Fruit fly (Drosophila melanogaster): ENCODE results near the gene CG18417.
A peak's percentile ranks its signal among the peaks of the same experiment; 100 is the strongest.

The CG18417 gene

dm6 chr3L:7381359-7381976 is 18.4 kb upstream of the CG18417 start, which contains the start of the genes SMSr and smid (continued):
- 0 out of 2 replicates have a peak, but pooled peaks have one; percentile 22 for TF ChIP-seq sens-2 (GFP tag; IDR thresholded peaks at IDR 0.05)
- TF ChIP-seq CG7786 (GFP tag; optimal IDR thresholded peaks at IDR 0.05), result peak; percentile 33
- TF ChIP-seq E2f2 (GFP tag; IDR thresholded peaks at IDR 0.05), result peak; percentile 24; the same call in 1 of the 2 replicates
- TF ChIP-seq ranshi (GFP tag; IDR thresholded peaks at IDR 0.05), result 0 out of 2 replicates have a peak, but pooled peaks have one; percentile 32
- peak; percentile 50; the same call in 1 of the 2 replicates for TF ChIP-seq danr (GFP tag; IDR thresholded peaks at IDR 0.05)
- no peak for TF ChIP-seq jigr1 (GFP tag; IDR thresholded peaks at IDR 0.05)
- TF ChIP-seq chif (GFP tag; optimal IDR thresholded peaks at IDR 0.05), result peak; percentile 4 to 63
- no peak for TF ChIP-seq rib (GFP tag; IDR thresholded peaks at IDR 0.05)
- TF ChIP-seq zen (tag; optimal IDR thresholded peaks at IDR 0.05), result peak; percentile 77
- no peak for TF ChIP-seq HHEX (GFP tag; optimal IDR thresholded peaks at IDR 0.05)
- TF ChIP-seq CG8924 (tag; optimal IDR thresholded peaks at IDR 0.05), result peak; percentile 68
- TF ChIP-seq CG12299 (tag; optimal IDR thresholded peaks at IDR 0.05), result no peak
- peak; percentile 78 for TF ChIP-seq CG13775 (GFP tag; optimal IDR thresholded peaks at IDR 0.05)
- no peak for TF ChIP-seq pan (optimal IDR thresholded peaks at IDR 0.05)
- TF ChIP-seq pan (GFP tag; optimal IDR thresholded peaks at IDR 0.05 in 1 of 2, IDR thresholded peaks at IDR 0.05 in 1 of 2), result peak in 1 of 2 experiments; percentile 47
- TF ChIP-seq Deaf1 (tag; optimal IDR thresholded peaks at IDR 0.05), result peak; percentile 72
- TF ChIP-seq pita (GFP tag; optimal IDR thresholded peaks at IDR 0.05), result no peak
- peak; percentile 61 for TF ChIP-seq CG1602 (GFP tag; optimal IDR thresholded peaks at IDR 0.05)
- no peak for TF ChIP-seq CG6254 (GFP tag; optimal IDR thresholded peaks at IDR 0.05)
- TF ChIP-seq CG7987 (GFP tag; optimal IDR thresholded peaks at IDR 0.05), result peak; percentile 26
- TF ChIP-seq ci (GFP tag; IDR thresholded peaks at IDR 0.05), result 0 out of 3 replicates have a peak, but pooled peaks have one; percentile 26
- TF ChIP-seq CG33557 (GFP tag; optimal IDR thresholded peaks at IDR 0.05), result peak; percentile 22
- TF ChIP-seq Bteb2 (GFP tag; optimal IDR thresholded peaks at IDR 0.05), result peak; percentile 39
- TF ChIP-seq Sry-δ (GFP tag; optimal IDR thresholded peaks at IDR 0.05), result peak; percentile 77
- no peak for TF ChIP-seq cg (GFP tag; optimal IDR thresholded peaks at IDR 0.05)
- no peak for TF ChIP-seq exex (tag; optimal IDR thresholded peaks at IDR 0.05)
- TF ChIP-seq caup (GFP tag; optimal IDR thresholded peaks at IDR 0.05; ENCODE audit: severe bottlenecking), result no peak
- no peak for TF ChIP-seq CG12236 (GFP tag; optimal IDR thresholded peaks at IDR 0.05)
- peak; percentile 18; the same call in 1 of the 4 replicates for TF ChIP-seq Gug (GFP tag; IDR thresholded peaks at IDR 0.05)
- TF ChIP-seq CG12155 (GFP tag; optimal IDR thresholded peaks at IDR 0.05), result peak; percentile 64
- no peak for TF ChIP-seq CG11696 (GFP tag; IDR thresholded peaks at IDR 0.05)
- TF ChIP-seq CG8478 (optimal IDR thresholded peaks at IDR 0.05), result no peak
- TF ChIP-seq cas (GFP tag; IDR thresholded peaks at IDR 0.05), result no peak
- TF ChIP-seq vfl (GFP tag; optimal IDR thresholded peaks at IDR 0.05), result peak; percentile 42
- peak; percentile 71 for TF ChIP-seq Ptx1 (GFP tag; IDR thresholded peaks at IDR 0.05)
- no peak for TF ChIP-seq Jarid2 (GFP tag; optimal IDR thresholded peaks at IDR 0.05)
- no peak for TF ChIP-seq Blimp-1 (GFP tag; optimal IDR thresholded peaks at IDR 0.05)
- no peak for TF ChIP-seq Awh (GFP tag; IDR thresholded peaks at IDR 0.05)
- no peak for TF ChIP-seq Hey (tag; optimal IDR thresholded peaks at IDR 0.05)
- peak; percentile 91 for TF ChIP-seq CG16813 (GFP tag; IDR thresholded peaks at IDR 0.05; ENCODE audit: partially characterized antibody)
- TF ChIP-seq CG6272 (GFP tag; IDR thresholded peaks at IDR 0.05), result no peak
- TF ChIP-seq corto (GFP tag; optimal IDR thresholded peaks at IDR 0.05), result peak; percentile 34
- peak; percentile 20 for TF ChIP-seq CG15011 (GFP tag; optimal IDR thresholded peaks at IDR 0.05)
- peak; percentile 65 for TF ChIP-seq bcd (GFP tag; optimal IDR thresholded peaks at IDR 0.05)
- TF ChIP-seq Ssrp (tag; optimal IDR thresholded peaks at IDR 0.05), result peak; percentile 59
- peak; percentile 24 for TF ChIP-seq ewg (GFP tag; optimal IDR thresholded peaks at IDR 0.05)
- TF ChIP-seq CkIIα-i1 (GFP tag; IDR thresholded peaks at IDR 0.05), result no peak
- peak; percentile 54 for TF ChIP-seq Chrac-16 (GFP tag; optimal IDR thresholded peaks at IDR 0.05)
- no peak for TF ChIP-seq CG5953 (GFP tag; IDR thresholded peaks at IDR 0.05)
- TF ChIP-seq Mad (GFP tag; optimal IDR thresholded peaks at IDR 0.05), result peak; percentile 79

All from whole organism, embryonic.